Fruit fly (Drosophila melanogaster): Measurements from ENCODE around the gene mnb.
A peak's percentile ranks its signal among the peaks of the same experiment; 100 is the strongest.

mnb gene

DNA sequence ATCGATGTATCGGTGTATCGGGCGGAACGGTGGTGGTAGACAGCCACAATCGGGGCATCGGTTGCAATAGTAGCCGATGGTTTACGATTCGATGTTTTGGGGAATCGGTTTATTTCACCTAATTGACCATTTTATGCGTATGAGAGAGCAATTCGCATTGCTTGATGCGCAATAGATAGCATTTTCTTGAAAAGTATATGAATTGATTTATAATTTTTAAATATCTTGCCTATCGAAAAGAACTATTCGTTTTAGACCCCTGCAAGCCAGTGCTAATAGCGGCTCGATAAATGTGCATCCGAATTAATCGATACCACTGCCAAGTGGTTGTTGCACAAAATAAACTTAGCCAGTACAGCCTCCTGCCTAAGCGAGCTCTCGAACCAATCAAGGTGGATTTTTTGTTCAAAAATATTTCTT is at the start of gene mnb (continued):
- TF ChIP-seq CG17912 (GFP tag; optimal IDR thresholded peaks at IDR 0.05) (no peak), wor (GFP tag; IDR thresholded peaks at IDR 0.05) (no peak), CG1647 (GFP tag; optimal IDR thresholded peaks at IDR 0.05) (peak; percentile 9), lmd (GFP tag; IDR thresholded peaks at IDR 0.05) (no peak), CG15479 (GFP tag; optimal IDR thresholded peaks at IDR 0.05) (no peak), Dek (tag; optimal IDR thresholded peaks at IDR 0.05) (no peak), Deaf1 (tag; optimal IDR thresholded peaks at IDR 0.05) (no peak), Gsc (GFP tag; IDR thresholded peaks at IDR 0.05) (no peak), stwl (tag; optimal IDR thresholded peaks at IDR 0.05) (peak; percentile 37), Ptx1 (GFP tag; IDR thresholded peaks at IDR 0.05) (no peak), HLH4C (GFP tag; IDR thresholded peaks at IDR 0.05; ENCODE audit: partially characterized antibody) (peak; percentile 99), unpg (GFP tag; optimal IDR thresholded peaks at IDR 0.05) (no peak), z (GFP tag; IDR thresholded peaks at IDR 0.05) (no peak), CG13123 (GFP tag; optimal IDR thresholded peaks at IDR 0.05) (no peak), CG2712 (tag; optimal IDR thresholded peaks at IDR 0.05) (no peak), sqz (GFP tag; optimal IDR thresholded peaks at IDR 0.05) (no peak), abd-A (tag; optimal IDR thresholded peaks at IDR 0.05) (no peak), repo (GFP tag; optimal IDR thresholded peaks at IDR 0.05) (no peak), pan (optimal IDR thresholded peaks at IDR 0.05) (no peak), pan (GFP tag; optimal IDR thresholded peaks at IDR 0.05 in 1 of 2, IDR thresholded peaks at IDR 0.05 in 1 of 2) (no peak), Opbp (GFP tag; IDR thresholded peaks at IDR 0.05; ENCODE audit: partially characterized antibody) (peak; percentile 98), Oli (tag; optimal IDR thresholded peaks at IDR 0.05) (no peak), mam (GFP tag; optimal IDR thresholded peaks at IDR 0.05) (peak; percentile 48), fd96Cb (tag; optimal IDR thresholded peaks at IDR 0.05) (no peak), CG9727 (GFP tag; optimal IDR thresholded peaks at IDR 0.05) (no peak), CG13424 (tag; optimal IDR thresholded peaks at IDR 0.05) (peak; percentile 14), HLH3B (GFP tag; IDR thresholded peaks at IDR 0.05) (no peak), CG16813 (GFP tag; IDR thresholded peaks at IDR 0.05; ENCODE audit: partially characterized antibody) (peak; percentile 99), CG6854 (GFP tag; optimal IDR thresholded peaks at IDR 0.05) (no peak), Atf3 (GFP tag; optimal IDR thresholded peaks at IDR 0.05) (no peak), tgo (GFP tag; IDR thresholded peaks at IDR 0.05) (no peak), cwo (GFP tag; optimal IDR thresholded peaks at IDR 0.05) (no peak), CG14965 (GFP tag; optimal IDR thresholded peaks at IDR 0.05; ENCODE audit: borderline replicate concordance) (no peak), zfh2 (GFP tag; optimal IDR thresholded peaks at IDR 0.05) (no peak), CG17359 (tag; optimal IDR thresholded peaks at IDR 0.05) (no peak), CG18764 (GFP tag; optimal IDR thresholded peaks at IDR 0.05) (peak; percentile 19), CG10979 (tag; optimal IDR thresholded peaks at IDR 0.05) (no peak), CG9932 (GFP tag; IDR thresholded peaks at IDR 0.05) (peak; percentile 72), sc (optimal IDR thresholded peaks at IDR 0.05) (no peak), sc (GFP tag; optimal IDR thresholded peaks at IDR 0.05) (no peak), dmrt11E (tag; optimal IDR thresholded peaks at IDR 0.05) (no peak), dm (GFP tag; optimal IDR thresholded peaks at IDR 0.05) (no peak), Doc2 (GFP tag; IDR thresholded peaks at IDR 0.05) (no peak), CG6175 (GFP tag; IDR thresholded peaks at IDR 0.05) (no peak), Jarid2 (GFP tag; optimal IDR thresholded peaks at IDR 0.05) (no peak), CG18011 (GFP tag; optimal IDR thresholded peaks at IDR 0.05) (no peak), CG6791 (GFP tag; IDR thresholded peaks at IDR 0.05; ENCODE audit: partially characterized antibody) (peak; percentile 98), kni (GFP tag; optimal IDR thresholded peaks at IDR 0.05) (no peak), CG8944 (GFP tag; optimal IDR thresholded peaks at IDR 0.05) (no peak), CG10267 (tag; optimal IDR thresholded peaks at IDR 0.05) (peak; percentile 46), crc (GFP tag; optimal IDR thresholded peaks at IDR 0.05) (no peak), rib (GFP tag; IDR thresholded peaks at IDR 0.05) (no peak)

All from whole organism, embryonic.